Worm (Caenorhabditis elegans) whole organism, L2 larva: ENCODE results near the gene paf-2.

Experiments
- ZK546.5 ChIP-seq: sonication (generic microtip); optimal IDR thresholded peaks from 2 replicates; lab custom pipeline; 2017; ENCODE audit warnings: missing biosample characterization, missing genetic modification characterization
- ama-1 ChIP-seq: fragments of 150-350 bp; optimal IDR thresholded peaks from 2 replicates; lab custom pipeline; 2018; ENCODE audit warnings: inconsistent platforms
- ceh-16 ChIP-seq: fragments of 150-350 bp; optimal IDR thresholded peaks from 2 replicates; lab custom pipeline; 2014; ENCODE audit warnings: missing biosample characterization, missing genetic modification characterization
- elt-3 ChIP-seq: sonication (generic microtip); optimal IDR thresholded peaks from 2 replicates; lab custom pipeline; 2017; ENCODE audit warnings: missing biosample characterization, missing genetic modification characterization
- unc-62 ChIP-seq: fragments of 150-350 bp; optimal IDR thresholded peaks from 2 replicates; lab custom pipeline; 2014; ENCODE audit warnings: missing biosample characterization, missing genetic modification reagents, missing genetic modification characterization
- ztf-4 ChIP-seq: fragments of 150-350 bp; optimal IDR thresholded peaks from 2 replicates; lab custom pipeline; 2014; ENCODE audit warnings: missing biosample characterization, missing genetic modification characterization

DNA sequence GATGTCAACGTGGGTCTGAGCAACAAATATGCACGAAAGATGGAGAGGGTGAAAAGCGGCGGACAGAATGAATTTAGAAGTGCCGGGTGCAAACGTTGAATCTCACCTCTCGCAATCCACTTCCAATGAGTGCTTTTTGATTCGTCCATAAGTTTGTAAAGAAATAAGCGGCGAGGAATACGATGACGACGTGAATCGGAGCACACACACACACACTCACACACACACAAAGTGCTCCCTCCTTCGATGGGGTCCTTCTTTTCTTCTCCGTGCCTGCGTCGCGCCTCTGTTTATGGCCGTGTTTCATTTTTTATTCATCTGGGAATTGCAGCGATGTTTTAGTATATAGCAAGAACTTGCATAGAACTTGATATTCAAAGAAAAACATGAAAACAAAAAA is at the start of gene paf-2:
- TF ChIP-seq unc-62: no peak
- TF ChIP-seq ztf-4: no peak
- no peak for TF ChIP-seq ama-1 (lab: Kevin White, UChicago)
- no peak for TF ChIP-seq ZK546.5 (tag; lab: Kevin White, UChicago)
- TF ChIP-seq elt-3 (tag; lab: Kevin White, UChicago): no peak
- TF ChIP-seq ceh-16 (tag; lab: Kevin White, UChicago): no peak
